Fruit fly (Drosophila melanogaster) whole organism, pupa: ENCODE measurements around the gene dob.
A peak's percentile ranks its signal among the peaks of the same experiment; 100 is the strongest.

Experiments used
- CG10348 ChIP-seq: fragments of 200-800 bp; sonication (Bioruptor generic); IDR thresholded peaks from 2 replicates; pipeline ENCODE4 v1.3.6; 2022; ENCODE audit warnings: missing biosample characterization, missing genetic modification characterization
- CG12605 ChIP-seq: fragments of 200-800 bp; sonication (Bioruptor generic); IDR thresholded peaks from 2 replicates; pipeline ENCODE4 v1.3.6; 2022; ENCODE audit warnings: missing biosample characterization, missing genetic modification characterization
- CG13204 ChIP-seq: fragments of 200-800 bp; sonication (Bioruptor generic); optimal IDR thresholded peaks from 2 replicates; lab custom pipeline; 2018; ENCODE audit warnings: missing biosample characterization, mild to moderate bottlenecking, missing genetic modification characterization, moderate library complexity
- CG14655 ChIP-seq: fragments of 200-800 bp; sonication (Bioruptor generic); optimal IDR thresholded peaks from 3 replicates; lab custom pipeline; 2017; ENCODE audit warnings: mild to moderate bottlenecking, missing biosample characterization, missing genetic modification reagents, missing genetic modification characterization
- CG15710 ChIP-seq: fragments of 200-800 bp; sonication (Bioruptor generic); optimal IDR thresholded peaks from 2 replicates; lab custom pipeline; 2018; ENCODE audit warnings: missing biosample characterization, mild to moderate bottlenecking, missing genetic modification characterization, moderate library complexity
- CG32121 ChIP-seq: fragments of 200-800 bp; sonication (Bioruptor generic); IDR thresholded peaks from 2 replicates; pipeline ENCODE4 v1.3.6; 2022; ENCODE audit warnings: missing biosample characterization, missing genetic modification characterization
- CG34367 ChIP-seq: fragments of 200-800 bp; sonication (Bioruptor generic); optimal IDR thresholded peaks from 2 replicates; lab custom pipeline; 2018; ENCODE audit warnings: missing biosample characterization, mild to moderate bottlenecking, missing genetic modification characterization
- CG8159 ChIP-seq: fragments of 200-800 bp; sonication (Bioruptor generic); optimal IDR thresholded peaks from 3 replicates; lab custom pipeline; 2018; ENCODE audit warnings: missing biosample characterization, mild to moderate bottlenecking, missing genetic modification characterization, moderate library complexity
- CG8301 ChIP-seq: fragments of 200-800 bp; sonication (Bioruptor generic); optimal IDR thresholded peaks from 2 replicates; lab custom pipeline; 2018; ENCODE audit warnings: missing biosample characterization, mild to moderate bottlenecking, missing genetic modification characterization
- CG9948 ChIP-seq: fragments of 200-800 bp; sonication (Bioruptor generic); optimal IDR thresholded peaks from 2 replicates; lab custom pipeline; 2018; ENCODE audit warnings: missing biosample characterization, mild to moderate bottlenecking, missing genetic modification characterization, moderate library complexity
- D1 ChIP-seq: fragments of 200-800 bp; sonication (Bioruptor generic); optimal IDR thresholded peaks from 2 replicates; lab custom pipeline; 2018; ENCODE audit warnings: missing biosample characterization, mild to moderate bottlenecking, missing genetic modification characterization, moderate library complexity
- EcR ChIP-seq: fragments of 200-800 bp; sonication (Bioruptor generic); optimal IDR thresholded peaks from 3 replicates; lab custom pipeline; 2019; ENCODE audit warnings: missing biosample characterization, missing genetic modification characterization, mild to moderate bottlenecking, moderate library complexity, missing genetic modification reagents
- Ets98B ChIP-seq: fragments of 200-800 bp; sonication (Bioruptor generic); IDR thresholded peaks from 2 replicates; pipeline ENCODE4 v1.3.6; 2022; ENCODE audit warnings: missing biosample characterization, missing genetic modification characterization
- Pif1A ChIP-seq: fragments of 200-800 bp; sonication (Bioruptor generic); optimal IDR thresholded peaks from 3 replicates; lab custom pipeline; 2016; ENCODE audit warnings: missing biosample characterization, missing genetic modification characterization
- Pif1B ChIP-seq: fragments of 200-800 bp; sonication (Bioruptor generic); optimal IDR thresholded peaks from 3 replicates; lab custom pipeline; 2016; ENCODE audit warnings: missing biosample characterization, missing genetic modification characterization
- Snoo ChIP-seq: fragments of 200-800 bp; sonication (Bioruptor generic); optimal IDR thresholded peaks from 3 replicates; lab custom pipeline; 2017; ENCODE audit warnings: missing biosample characterization, mild to moderate bottlenecking, missing genetic modification characterization, inconsistent platforms
- fd96Ca ChIP-seq: fragments of 200-800 bp; sonication (Bioruptor generic); IDR thresholded peaks from 3 replicates; pipeline ENCODE4 v1.3.6; 2022; ENCODE audit warnings: missing biosample characterization, missing genetic modification characterization
- gl ChIP-seq: fragments of 200-800 bp; sonication (Bioruptor generic); optimal IDR thresholded peaks from 2 replicates; lab custom pipeline; 2018; ENCODE audit warnings: missing biosample characterization, mild to moderate bottlenecking, missing genetic modification characterization
- rn ChIP-seq: fragments of 200-800 bp; sonication (Bioruptor generic); IDR thresholded peaks from 2 replicates; pipeline ENCODE4 v1.3.6; 2022; ENCODE audit warnings: missing biosample characterization, missing genetic modification characterization

dob gene

DNA sequence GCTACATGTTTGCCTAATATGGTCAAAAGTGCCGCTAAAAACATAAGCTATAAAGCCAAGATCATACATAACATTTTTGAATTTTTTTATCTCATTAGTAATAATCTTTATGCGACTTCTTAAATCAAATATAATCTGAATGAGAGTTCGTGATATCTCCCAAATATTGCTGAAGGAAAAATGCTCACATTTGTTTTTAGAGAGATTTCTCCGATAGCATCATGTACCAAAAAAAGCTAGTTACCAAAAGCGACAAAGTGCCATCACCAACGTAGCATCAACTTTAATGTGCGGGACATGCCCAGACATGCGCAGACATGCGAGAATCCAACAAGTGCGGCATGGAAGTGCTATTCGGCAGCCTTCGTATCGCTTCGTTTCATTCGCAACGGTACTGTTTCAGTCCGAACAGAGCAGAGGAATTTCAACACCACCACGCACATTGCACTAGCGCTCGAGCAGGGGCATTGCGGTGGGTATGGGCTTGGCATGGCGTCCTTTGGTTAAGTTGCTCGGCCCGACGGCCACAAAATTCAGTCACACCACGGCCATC, 22.4 kb downstream of the dob start, which contains the start of gene Rab3-GEF:
Rab3-GEF (plus strand) TSS at position 537 of the 553 bp plus-strand sequence.
- TF ChIP-seq CG8159 (tag; lab: Kevin White, UChicago) (no peak), CG12605 (GFP tag; lab: Robert Waterston, UW) (peak; percentile 76; the same call in 1 of the 2 replicates), Pif1B (GFP tag; lab: Kevin White, UChicago) (no peak)

DNA sequence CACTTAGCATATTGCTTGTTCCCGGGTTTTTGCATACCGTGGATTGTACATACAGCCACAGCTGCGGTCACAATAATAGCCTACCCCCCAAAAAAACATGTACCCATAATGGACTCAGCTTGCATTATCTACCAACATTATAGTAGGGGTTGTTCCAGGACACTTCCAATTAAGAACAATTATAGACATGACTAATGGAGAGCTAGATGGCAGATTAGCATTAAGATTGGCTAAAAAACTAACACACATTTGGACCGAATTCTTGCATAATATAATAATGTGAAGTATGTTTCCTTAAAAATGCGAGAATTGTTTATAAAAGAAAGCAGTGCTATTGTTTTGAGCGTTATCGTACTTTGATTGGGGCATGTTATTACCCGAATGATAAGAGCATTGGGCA, 23.6 kb downstream of the dob start:
- TF ChIP-seq CG8159 (tag; lab: Kevin White, UChicago): peak; percentile 44
- TF ChIP-seq Pif1A (GFP tag; lab: Kevin White, UChicago): no peak

DNA sequence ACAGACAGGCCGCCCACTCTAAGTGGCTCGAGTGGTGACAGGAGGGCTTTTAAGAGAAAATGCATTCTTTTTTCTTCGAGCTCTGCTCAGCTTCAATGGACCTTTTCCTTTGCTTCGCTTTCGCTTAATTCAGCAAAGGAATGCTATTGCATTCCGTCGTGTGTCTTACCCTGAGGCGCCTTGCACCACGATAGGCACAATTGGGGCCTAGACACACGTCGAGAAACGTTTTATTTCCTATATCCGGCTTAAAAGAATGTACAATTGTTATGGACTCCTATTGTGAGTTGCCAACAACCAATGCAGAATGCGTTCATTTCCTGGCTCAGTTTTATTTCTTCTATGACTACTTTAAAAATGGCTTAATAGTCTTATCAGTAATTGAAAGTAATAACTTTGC, 24.4 kb downstream of the dob start:
- no peak for TF ChIP-seq CG10348 (GFP tag; lab: Robert Waterston, UW)
- no peak for TF ChIP-seq CG9948 (tag; lab: Kevin White, UChicago)
- no peak for TF ChIP-seq fd96Ca
- no peak for TF ChIP-seq CG34367 (tag; lab: Kevin White, UChicago)
- TF ChIP-seq D1: no peak
- TF ChIP-seq rn: no peak
- no peak for TF ChIP-seq gl (tag; lab: Kevin White, UChicago)
- TF ChIP-seq CG14655 (GFP tag; lab: Kevin White, UChicago): no peak
- TF ChIP-seq Pif1B (GFP tag; lab: Kevin White, UChicago): no peak

DNA sequence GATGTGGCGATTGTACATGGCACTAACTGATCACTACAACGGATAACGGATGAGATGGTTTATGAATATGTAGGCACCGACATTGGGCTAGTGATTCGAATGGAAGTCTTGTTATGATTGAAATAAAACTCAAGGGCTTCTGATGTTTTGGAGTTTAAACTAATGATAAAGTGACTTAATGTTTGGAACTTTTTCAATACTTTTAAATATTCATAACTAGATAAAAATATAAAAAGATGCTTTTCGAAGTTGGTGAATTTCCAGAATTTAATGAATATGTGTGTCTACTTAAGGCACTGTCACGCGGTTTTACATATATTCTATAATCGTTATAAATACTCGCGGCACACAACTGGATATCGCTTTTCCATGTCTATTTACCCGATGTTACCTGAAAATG, 29.1 kb downstream of the dob start, which contains the start of gene CG9072:
CG9072 (minus strand) TSS at position 101 of the 400 bp plus-strand sequence.
- TF ChIP-seq CG34367 (tag; lab: Kevin White, UChicago) (no peak), fd96Ca (no peak), CG15710 (tag; lab: Kevin White, UChicago) (no peak), EcR (GFP tag; lab: Kevin White, UChicago) (no peak), CG13204 (GFP tag; lab: Kevin White, UChicago) (no peak), CG14655 (GFP tag; lab: Kevin White, UChicago) (no peak), D1 (no peak), Ets98B (no peak), rn (no peak)

DNA sequence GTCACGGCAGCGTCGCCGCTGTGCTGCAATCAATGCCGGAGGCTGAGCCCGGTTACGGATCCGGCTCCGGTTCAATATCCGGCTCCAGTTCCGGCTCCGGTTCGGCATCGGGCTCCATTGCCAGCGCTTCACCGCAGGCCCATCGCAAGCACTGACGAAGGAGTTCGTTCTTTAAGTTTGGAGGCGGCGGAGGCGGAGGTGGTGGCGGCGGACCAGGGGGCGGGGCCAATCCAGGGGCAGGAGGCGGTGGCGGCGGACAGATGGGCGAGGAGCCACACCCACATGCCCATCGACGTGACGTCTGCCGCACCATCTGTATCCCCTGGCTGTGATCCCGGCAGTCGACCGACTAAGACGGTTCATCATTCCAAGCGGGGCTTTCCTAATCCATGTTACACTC, 45.1 kb downstream of the dob start:
- TF ChIP-seq CG34367 (tag; lab: Kevin White, UChicago) (no peak), gl (tag; lab: Kevin White, UChicago) (no peak), CG32121 (GFP tag; lab: Robert Waterston, UW) (no peak), Snoo (no peak), CG10348 (GFP tag; lab: Robert Waterston, UW) (no peak), CG15710 (tag; lab: Kevin White, UChicago) (no peak)

DNA sequence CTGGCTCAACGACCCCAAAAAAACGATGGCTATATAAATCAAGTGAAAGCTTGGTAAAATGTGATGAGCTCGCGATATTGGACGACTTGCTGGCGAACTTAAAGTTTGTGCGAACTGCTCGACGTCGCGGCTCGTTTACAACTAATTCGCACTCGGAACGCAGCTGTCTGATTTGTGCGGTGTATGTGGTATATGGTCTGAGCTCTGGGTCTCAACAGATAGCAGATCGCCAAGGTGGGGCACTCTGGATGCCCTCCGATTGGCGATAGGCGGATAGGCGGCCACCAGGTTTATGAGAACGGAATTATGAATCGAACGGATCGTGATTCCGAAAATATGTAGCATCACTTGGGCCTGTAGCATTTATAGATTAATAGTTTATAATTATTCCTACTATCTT, 49.6 kb downstream of the dob start, which contains the start of gene Cyp4s3:
Cyp4s3 (minus strand) TSS at position 146 of the 400 bp plus-strand sequence.
- TF ChIP-seq CG34367 (tag; lab: Kevin White, UChicago) (no peak), CG8301 (tag; lab: Kevin White, UChicago) (no peak), D1 (no peak), fd96Ca (no peak), Pif1A (GFP tag; lab: Kevin White, UChicago) (no peak)
